Worm (Caenorhabditis elegans): ENCODE results near the gene panl-2.
"Not testable (repeated sequence)": the region's sequence is repeated elsewhere in the genome, so short reads cannot be mapped to it uniquely, and the experiment has no call there.

The panl-2 gene

ce11 chrIII:6968080-6968639 lies at the start of gene panl-2:
Gene panl-2 (minus strand): TSS chrIII:6968130.
- TF ChIP-seq him-1 (tag; optimal IDR thresholded peaks at IDR 0.05) (no peak), W03F9.2 (tag; optimal IDR thresholded peaks at IDR 0.05) (no peak), dao-5 (tag; optimal IDR thresholded peaks at IDR 0.05) (no peak)

- TF ChIP-seq dao-5 (tag; optimal IDR thresholded peaks at IDR 0.05), result no peak
- TF ChIP-seq him-1 (tag; optimal IDR thresholded peaks at IDR 0.05), result no peak
- no peak for TF ChIP-seq W03F9.2 (tag; optimal IDR thresholded peaks at IDR 0.05)
These were observed 45.8 kb upstream of the panl-2 start for ce11 chrIII:7013764-7014163.

- TF ChIP-seq him-1 (tag; optimal IDR thresholded peaks at IDR 0.05), result no peak
- no peak for TF ChIP-seq dao-5 (tag; optimal IDR thresholded peaks at IDR 0.05)
- TF ChIP-seq W03F9.2 (tag; optimal IDR thresholded peaks at IDR 0.05), result no peak
These were observed 44.1 kb upstream of the panl-2 start for ce11 chrIII:7012060-7012459.

- TF ChIP-seq dao-5 (tag; optimal IDR thresholded peaks at IDR 0.05) (no peak), him-1 (tag; optimal IDR thresholded peaks at IDR 0.05) (no peak), W03F9.2 (tag; optimal IDR thresholded peaks at IDR 0.05) (no peak)
These were observed 40.9 kb upstream of the panl-2 start, which contains the start of gene lgc-38 for ce11 chrIII:7008836-7009235. Gene lgc-38 (plus strand): TSS chrIII:7009136.

- no peak for TF ChIP-seq him-1 (tag; optimal IDR thresholded peaks at IDR 0.05)
- no peak for TF ChIP-seq W03F9.2 (tag; optimal IDR thresholded peaks at IDR 0.05)
- TF ChIP-seq dao-5 (tag; optimal IDR thresholded peaks at IDR 0.05), result no peak
These were observed 37.4 kb upstream of the panl-2 start, which contains the start of gene C06E8.5 for ce11 chrIII:7005350-7005749. Gene C06E8.5 (minus strand): TSS chrIII:7005450.

- TF ChIP-seq W03F9.2 (tag; optimal IDR thresholded peaks at IDR 0.05), result no peak
- TF ChIP-seq dao-5 (tag; optimal IDR thresholded peaks at IDR 0.05), result no peak
- TF ChIP-seq him-1 (tag; optimal IDR thresholded peaks at IDR 0.05), result no peak
These were observed 34.2 kb upstream of the panl-2 start for ce11 chrIII:7002143-7002542.

ce11 chrIII:6993179-6993578 lies 25.2 kb upstream of the panl-2 start:
- no peak for TF ChIP-seq dao-5 (tag; optimal IDR thresholded peaks at IDR 0.05)
- TF ChIP-seq him-1 (tag; optimal IDR thresholded peaks at IDR 0.05), result no peak
- no peak for TF ChIP-seq W03F9.2 (tag; optimal IDR thresholded peaks at IDR 0.05)

ce11 chrIII:6992496-6992895 lies 24.6 kb upstream of the panl-2 start:
- TF ChIP-seq dao-5 (tag; optimal IDR thresholded peaks at IDR 0.05) (no peak), him-1 (tag; optimal IDR thresholded peaks at IDR 0.05) (no peak), W03F9.2 (tag; optimal IDR thresholded peaks at IDR 0.05) (no peak)

- no peak for TF ChIP-seq him-1 (tag; optimal IDR thresholded peaks at IDR 0.05)
- TF ChIP-seq dao-5 (tag; optimal IDR thresholded peaks at IDR 0.05), result no peak
- no peak for TF ChIP-seq W03F9.2 (tag; optimal IDR thresholded peaks at IDR 0.05)
These were observed 23.5 kb upstream of the panl-2 start for ce11 chrIII:6991465-6991864.

ce11 chrIII:6989900-6990299 lies 22.0 kb upstream of the panl-2 start, which contains the start of gene prk-1:
Gene prk-1 (plus strand): TSS chrIII:6990168.
- TF ChIP-seq W03F9.2 (tag; optimal IDR thresholded peaks at IDR 0.05) (no peak), dao-5 (tag; optimal IDR thresholded peaks at IDR 0.05) (no peak), him-1 (tag; optimal IDR thresholded peaks at IDR 0.05) (no peak)

- TF ChIP-seq him-1 (tag; optimal IDR thresholded peaks at IDR 0.05), result no peak
- peak; percentile 10 for TF ChIP-seq W03F9.2 (tag; optimal IDR thresholded peaks at IDR 0.05)
- no peak for TF ChIP-seq dao-5 (tag; optimal IDR thresholded peaks at IDR 0.05)
These were observed 21.3 kb upstream of the panl-2 start for ce11 chrIII:6989201-6989600.

ce11 chrIII:6988060-6988459 lies 20.1 kb upstream of the panl-2 start:
- TF ChIP-seq dao-5 (tag; optimal IDR thresholded peaks at IDR 0.05), result no peak
- TF ChIP-seq him-1 (tag; optimal IDR thresholded peaks at IDR 0.05), result no peak
- no peak for TF ChIP-seq W03F9.2 (tag; optimal IDR thresholded peaks at IDR 0.05)

ce11 chrIII:6981989-6982553 lies 14.1 kb upstream of the panl-2 start, which contains the start of gene F31E3.6:
Gene F31E3.6 (plus strand): TSS chrIII:6982081.
- not testable (repeated sequence) for TF ChIP-seq dao-5, him-1, W03F9.2 (tag; optimal IDR thresholded peaks at IDR 0.05)

ce11 chrIII:6979584-6979983 lies 11.7 kb upstream of the panl-2 start, which contains the start of gene ceh-20:
Gene ceh-20 (plus strand): TSS chrIII:6979884.
- no peak for TF ChIP-seq W03F9.2 (tag; optimal IDR thresholded peaks at IDR 0.05)

ce11 chrIII:6978875-6979274 lies 10.9 kb upstream of the panl-2 start:
- no peak for TF ChIP-seq him-1 (tag; optimal IDR thresholded peaks at IDR 0.05)
- no peak for TF ChIP-seq W03F9.2 (tag; optimal IDR thresholded peaks at IDR 0.05)
- TF ChIP-seq dao-5 (tag; optimal IDR thresholded peaks at IDR 0.05), result no peak

All from whole organism, L4/young adult.